Worm (Caenorhabditis elegans) whole organism, late embryonic: ENCODE measurements around the gene fbn-1.

ENCODE experiments used
- C08G9.2 ChIP-seq: sonication (generic microtip); optimal IDR thresholded peaks from 2 replicates; lab custom pipeline; 2016; ENCODE audit warnings: mild to moderate bottlenecking, missing genetic modification characterization, moderate library complexity, missing compliant biosample characterization
- F13H6.1 ChIP-seq: sonication (generic microtip); optimal IDR thresholded peaks from 2 replicates; lab custom pipeline; 2016; ENCODE audit warnings: missing genetic modification characterization, missing compliant biosample characterization
- K02D7.2 ChIP-seq: sonication (generic microtip); optimal IDR thresholded peaks from 2 replicates; lab custom pipeline; 2017; ENCODE audit warnings: mild to moderate bottlenecking, missing genetic modification characterization, missing compliant biosample characterization
- K09A11.1 ChIP-seq: sonication (generic microtip); optimal IDR thresholded peaks from 2 replicates; lab custom pipeline; 2017; ENCODE audit warnings: antibody characterized with exemption, mild to moderate bottlenecking, missing genetic modification characterization, missing compliant biosample characterization; ENCODE audit not compliant: insufficient read depth
- ahr-1 ChIP-seq: sonication (generic microtip); optimal IDR thresholded peaks from 2 replicates; lab custom pipeline; 2016; ENCODE audit warnings: missing genetic modification characterization, missing compliant biosample characterization
- ama-1 ChIP-seq: fragments of 150-350 bp; optimal IDR thresholded peaks from 2 replicates; lab custom pipeline; 2014
- ceh-14 ChIP-seq: sonication (generic microtip); optimal IDR thresholded peaks from 2 replicates; lab custom pipeline; 2016; ENCODE audit warnings: missing genotype, missing genetic modification characterization, missing compliant biosample characterization
- ceh-18 ChIP-seq: sonication (generic microtip); optimal IDR thresholded peaks from 2 replicates; lab custom pipeline; 2016; ENCODE audit warnings: missing genetic modification characterization, missing compliant biosample characterization
- ceh-19 ChIP-seq: fragments of 200-800 bp; sonication (Bioruptor generic); optimal IDR thresholded peaks from 2 replicates; lab custom pipeline; 2018; ENCODE audit warnings: mild to moderate bottlenecking, missing genetic modification characterization, missing compliant biosample characterization
- ceh-22 ChIP-seq: sonication (generic microtip); optimal IDR thresholded peaks from 2 replicates; lab custom pipeline; 2017; ENCODE audit warnings: missing biosample characterization, missing genetic modification characterization
- ceh-30 ChIP-seq: fragments of 150-350 bp; optimal IDR thresholded peaks from 2 replicates; lab custom pipeline; 2014; ENCODE audit warnings: missing biosample characterization, missing genetic modification characterization
- ceh-48 ChIP-seq: sonication (generic microtip); optimal IDR thresholded peaks from 2 replicates; lab custom pipeline; 2016; ENCODE audit warnings: missing genetic modification characterization, inconsistent platforms, missing compliant biosample characterization
- che-1 ChIP-seq: sonication (generic microtip); optimal IDR thresholded peaks from 2 replicates; lab custom pipeline; 2016; ENCODE audit warnings: mild to moderate bottlenecking, missing genetic modification characterization, missing compliant biosample characterization
- dmd-4 ChIP-seq: sonication (generic microtip); optimal IDR thresholded peaks from 2 replicates; lab custom pipeline; 2016; ENCODE audit warnings: borderline replicate concordance, missing genetic modification characterization, missing compliant biosample characterization
- dve-1 ChIP-seq: sonication (generic microtip); optimal IDR thresholded peaks from 2 replicates; lab custom pipeline; 2017; ENCODE audit warnings: antibody characterized with exemption, mild to moderate bottlenecking, missing genetic modification characterization, missing compliant biosample characterization
- elt-2 ChIP-seq: sonication (generic microtip); optimal IDR thresholded peaks from 2 replicates; lab custom pipeline; 2016; ENCODE audit warnings: missing genetic modification reagents, missing genetic modification characterization, missing compliant biosample characterization
- elt-4 ChIP-seq: sonication (generic microtip); optimal IDR thresholded peaks from 2 replicates; lab custom pipeline; 2016; ENCODE audit warnings: missing genetic modification characterization, missing compliant biosample characterization
- fax-1 ChIP-seq: sonication (generic microtip); optimal IDR thresholded peaks from 2 replicates; lab custom pipeline; 2016; ENCODE audit warnings: missing genotype, missing genetic modification characterization, missing compliant biosample characterization
- fkh-10 ChIP-seq: fragments of 150-350 bp; optimal IDR thresholded peaks from 2 replicates; lab custom pipeline; 2014; ENCODE audit warnings: missing biosample characterization, missing genetic modification reagents, missing genetic modification characterization
- hlh-13 ChIP-seq: fragments of 200-800 bp; sonication (Bioruptor generic); optimal IDR thresholded peaks from 2 replicates; lab custom pipeline; 2018; ENCODE audit warnings: mild to moderate bottlenecking, missing genetic modification characterization, missing compliant biosample characterization
- hlh-15 ChIP-seq: sonication (generic microtip); optimal IDR thresholded peaks from 2 replicates; lab custom pipeline; 2016; ENCODE audit warnings: missing genetic modification characterization, missing compliant biosample characterization
- hlh-30 ChIP-seq: sonication (generic microtip); optimal IDR thresholded peaks from 2 replicates; lab custom pipeline; 2017; ENCODE audit warnings: antibody characterized with exemption, missing genetic modification characterization, missing compliant biosample characterization; ENCODE audit not compliant: insufficient read depth
- hlh-8 ChIP-seq: sonication (generic microtip); optimal IDR thresholded peaks from 2 replicates; lab custom pipeline; 2016; ENCODE audit warnings: missing genotype, missing genetic modification characterization, missing compliant biosample characterization
- lin-11 ChIP-seq: fragments of 200-800 bp; sonication (Bioruptor generic); optimal IDR thresholded peaks from 2 replicates; lab custom pipeline; 2018; ENCODE audit warnings: mild to moderate bottlenecking, missing genetic modification characterization, missing compliant biosample characterization
- mec-3 ChIP-seq: sonication (generic microtip); optimal IDR thresholded peaks from 2 replicates; lab custom pipeline; 2016; ENCODE audit warnings: borderline replicate concordance, missing genetic modification characterization, missing compliant biosample characterization
- nfya-1 ChIP-seq: sonication (generic microtip); optimal IDR thresholded peaks from 2 replicates; lab custom pipeline; 2017; ENCODE audit warnings: missing genetic modification characterization, mild to moderate bottlenecking, missing compliant biosample characterization, antibody characterized with exemption, moderate library complexity
- nhr-11 ChIP-seq: fragments of 150-350 bp; optimal IDR thresholded peaks from 2 replicates; lab custom pipeline; 2014; ENCODE audit warnings: missing biosample characterization, missing genetic modification characterization
- npax-4 ChIP-seq: sonication (generic microtip); optimal IDR thresholded peaks from 2 replicates; lab custom pipeline; 2016; ENCODE audit warnings: missing genetic modification characterization, missing compliant biosample characterization
- odd-2 ChIP-seq: sonication (generic microtip); optimal IDR thresholded peaks from 2 replicates; lab custom pipeline; 2017; ENCODE audit warnings: antibody characterized with exemption, mild to moderate bottlenecking, missing genetic modification characterization, missing compliant biosample characterization
- pat-9 ChIP-seq: fragments of 200-800 bp; sonication (Bioruptor generic); optimal IDR thresholded peaks from 2 replicates; lab custom pipeline; 2018; ENCODE audit warnings: mild to moderate bottlenecking, missing genetic modification characterization, moderate library complexity, missing compliant biosample characterization
- pha-2 ChIP-seq: sonication (generic microtip); optimal IDR thresholded peaks from 2 replicates; lab custom pipeline; 2017; ENCODE audit warnings: mild to moderate bottlenecking, missing genetic modification characterization, missing compliant biosample characterization
- pha-4 ChIP-seq: fragments of 150-350 bp; optimal IDR thresholded peaks from 2 replicates; lab custom pipeline; 2018; ENCODE audit warnings: missing biosample characterization, missing genetic modification reagents, missing genetic modification characterization
- pros-1 ChIP-seq: fragments of 150-350 bp; optimal IDR thresholded peaks from 2 replicates; lab custom pipeline; 2014; ENCODE audit warnings: missing biosample characterization, missing genetic modification reagents, missing genetic modification characterization
- rnt-1 ChIP-seq: sonication (generic microtip); optimal IDR thresholded peaks from 2 replicates; lab custom pipeline; 2016; ENCODE audit warnings: missing genetic modification characterization, missing compliant biosample characterization
- sdc-2 ChIP-seq: sonication (generic microtip); optimal IDR thresholded peaks from 2 replicates; lab custom pipeline; 2016; ENCODE audit warnings: missing genotype, missing genetic modification characterization, missing compliant biosample characterization
- sox-2 ChIP-seq: fragments of 200-800 bp; sonication (Bioruptor generic); IDR thresholded peaks from 2 replicates; pipeline ENCODE4 v1.3.6; 2022; ENCODE audit warnings: missing genetic modification reagents, missing genetic modification characterization, missing compliant biosample characterization
- sox-4 ChIP-seq: sonication (generic microtip); optimal IDR thresholded peaks from 2 replicates; lab custom pipeline; 2017; ENCODE audit warnings: mild to moderate bottlenecking, missing genetic modification characterization, inconsistent platforms, missing compliant biosample characterization
- tbx-2 ChIP-seq: sonication (generic microtip); optimal IDR thresholded peaks from 2 replicates; lab custom pipeline; 2016; ENCODE audit warnings: missing genetic modification characterization, missing compliant biosample characterization
- tbx-7 ChIP-seq: sonication (generic microtip); optimal IDR thresholded peaks from 2 replicates; lab custom pipeline; 2016; ENCODE audit warnings: missing genotype, missing genetic modification characterization, missing compliant biosample characterization
- ttx-3 ChIP-seq: sonication (generic microtip); optimal IDR thresholded peaks from 2 replicates; lab custom pipeline; 2016; ENCODE audit warnings: missing genetic modification reagents, missing genetic modification characterization, missing compliant biosample characterization
- unc-42 ChIP-seq: sonication (generic microtip); optimal IDR thresholded peaks from 2 replicates; lab custom pipeline; 2016; ENCODE audit warnings: missing genotype, missing genetic modification characterization, missing compliant biosample characterization
- unc-55 ChIP-seq: sonication (generic microtip); optimal IDR thresholded peaks from 2 replicates; lab custom pipeline; 2017; ENCODE audit warnings: missing biosample characterization, missing genetic modification reagents, missing genetic modification characterization
- zip-5 ChIP-seq: sonication (generic microtip); optimal IDR thresholded peaks from 2 replicates; lab custom pipeline; 2016; ENCODE audit warnings: missing genetic modification characterization, missing compliant biosample characterization

Gene fbn-1

DNA sequence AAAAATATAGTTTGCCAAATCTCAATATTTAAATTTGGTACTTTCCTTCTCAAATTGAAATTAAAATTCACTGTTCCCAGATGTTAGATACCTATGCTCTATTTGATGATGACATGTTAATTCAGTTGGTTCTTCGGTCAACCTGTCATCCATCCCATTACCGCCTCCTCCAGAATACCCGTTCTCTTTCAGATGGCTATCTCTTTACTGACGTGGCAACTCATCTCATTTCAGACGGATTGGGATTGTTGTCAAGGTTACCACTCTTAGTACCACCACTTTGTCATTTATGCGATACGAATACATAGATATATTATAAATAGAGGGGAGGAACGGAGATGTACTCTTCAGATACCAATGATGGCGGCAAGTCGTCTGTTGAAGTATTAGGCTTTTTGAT, 3.8 kb upstream of the fbn-1 start:
- TF ChIP-seq zip-5: no peak
- no peak for TF ChIP-seq hlh-8 (tag; lab: Kevin White, UChicago)
- TF ChIP-seq mec-3 (tag; lab: Kevin White, UChicago): no peak
- TF ChIP-seq pros-1 (tag; lab: Kevin White, UChicago): no peak
- TF ChIP-seq ceh-30 (tag; lab: Kevin White, UChicago): no peak
- TF ChIP-seq unc-42: no peak
- TF ChIP-seq dve-1 (tag; lab: Kevin White, UChicago): no peak
- TF ChIP-seq F13H6.1 (tag; lab: Kevin White, UChicago): no peak
- TF ChIP-seq hlh-30 (tag; lab: Kevin White, UChicago): no peak
- TF ChIP-seq tbx-7 (tag; lab: Kevin White, UChicago): no peak
- TF ChIP-seq fax-1 (tag; lab: Kevin White, UChicago): no peak
- TF ChIP-seq hlh-15 (tag; lab: Kevin White, UChicago): no peak
- no peak for TF ChIP-seq elt-2 (tag; lab: Kevin White, UChicago)
- no peak for TF ChIP-seq npax-4 (tag; lab: Kevin White, UChicago)
- no peak for TF ChIP-seq nfya-1 (tag; lab: Kevin White, UChicago)

DNA sequence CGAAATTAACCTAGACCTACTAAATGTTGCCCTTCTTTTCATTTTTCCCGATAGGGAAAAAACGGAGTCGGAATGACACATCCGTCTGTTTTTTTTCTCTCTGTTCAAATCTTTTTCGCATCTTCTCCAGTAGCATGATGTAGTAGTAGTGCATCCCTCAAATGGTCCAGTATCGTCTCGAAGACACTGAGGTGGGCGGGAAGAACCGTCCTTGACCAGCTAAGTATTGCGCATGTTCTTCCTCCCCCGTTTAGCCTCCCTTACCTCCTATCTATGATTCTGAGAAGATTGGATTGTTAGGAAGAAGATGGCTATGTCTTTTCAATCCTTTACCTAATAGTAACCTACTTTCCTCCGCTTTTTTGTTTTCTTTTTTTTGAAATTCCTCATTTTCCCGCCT, 2.3 kb upstream of the fbn-1 start:
- no peak for TF ChIP-seq rnt-1
- no peak for TF ChIP-seq lin-11 (tag; lab: Kevin White, UChicago)
- no peak for TF ChIP-seq ahr-1 (tag; lab: Kevin White, UChicago)
- TF ChIP-seq sox-2 (GFP tag; lab: Robert Waterston, UW): no peak
- no peak for TF ChIP-seq ceh-48
- TF ChIP-seq tbx-2 (tag; lab: Kevin White, UChicago): no peak
- TF ChIP-seq tbx-7 (tag; lab: Kevin White, UChicago): no peak
- no peak for TF ChIP-seq hlh-8 (tag; lab: Kevin White, UChicago)
- no peak for TF ChIP-seq pha-2 (tag; lab: Kevin White, UChicago)
- no peak for TF ChIP-seq pha-4 (tag; lab: Kevin White, UChicago)
- no peak for TF ChIP-seq ttx-3 (tag; lab: Kevin White, UChicago)
- TF ChIP-seq hlh-13 (GFP tag; lab: Kevin White, UChicago): no peak
- no peak for TF ChIP-seq ceh-19
- no peak for TF ChIP-seq dmd-4 (tag; lab: Kevin White, UChicago)
- TF ChIP-seq unc-42: no peak
- TF ChIP-seq zip-5: no peak

DNA sequence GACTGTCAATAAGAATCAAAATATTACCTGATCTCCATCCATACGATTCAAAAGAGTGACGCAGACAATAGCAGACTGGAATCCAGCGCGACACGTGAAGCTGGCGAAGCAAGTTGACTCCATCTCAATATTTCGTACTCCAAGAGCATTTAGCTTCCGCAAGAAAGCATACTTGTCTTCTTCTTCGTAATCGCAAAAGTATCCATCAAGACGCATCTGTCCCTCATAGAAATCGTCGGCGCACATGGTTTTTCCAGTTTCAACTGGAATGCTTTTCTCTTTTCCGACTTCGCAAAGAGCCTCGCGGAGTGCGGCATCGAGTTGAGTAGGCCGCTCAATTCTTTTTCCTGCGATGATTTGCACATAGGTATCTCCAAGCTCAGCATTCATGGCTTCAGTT, 16.2 kb downstream of the fbn-1 start:
- TF ChIP-seq sox-4 (no peak), fax-1 (tag; lab: Kevin White, UChicago) (no peak), dmd-4 (tag; lab: Kevin White, UChicago) (no peak), nfya-1 (tag; lab: Kevin White, UChicago) (no peak), odd-2 (tag; lab: Kevin White, UChicago) (no peak), ceh-22 (tag; lab: Kevin White, UChicago) (no peak), sox-2 (GFP tag; lab: Robert Waterston, UW) (no peak), dve-1 (tag; lab: Kevin White, UChicago) (no peak), ahr-1 (tag; lab: Kevin White, UChicago) (no peak), C08G9.2 (no peak), unc-42 (no peak), npax-4 (tag; lab: Kevin White, UChicago) (no peak), ceh-18 (no peak), ceh-48 (no peak), hlh-13 (GFP tag; lab: Kevin White, UChicago) (no peak), unc-55 (GFP tag; lab: Kevin White, UChicago) (no peak), rnt-1 (no peak), hlh-30 (tag; lab: Kevin White, UChicago) (no peak), che-1 (tag; lab: Kevin White, UChicago) (no peak)
- TF ChIP-seq, all 69 proteins: peak for 0

ce11 chrIII:7642015-7642414, 16.8 kb downstream of the fbn-1 start:
- TF ChIP-seq pat-9 (tag; lab: Kevin White, UChicago) (peak; percentile 27), hlh-8 (tag; lab: Kevin White, UChicago) (no peak), sox-2 (GFP tag; lab: Robert Waterston, UW) (peak; percentile 43; the same call in 1 of the 2 replicates), rnt-1 (peak; percentile 17), fkh-10 (GFP tag; lab: Kevin White, UChicago) (no peak), ceh-22 (tag; lab: Kevin White, UChicago) (no peak), ceh-14 (tag; lab: Kevin White, UChicago) (no peak), nhr-11 (tag; lab: Kevin White, UChicago) (no peak), F13H6.1 (tag; lab: Kevin White, UChicago) (no peak), pha-4 (tag; lab: Kevin White, UChicago) (no peak), C08G9.2 (no peak), sdc-2 (tag; lab: Kevin White, UChicago) (no peak), elt-4 (no peak), K02D7.2 (no peak), ama-1 (no peak), unc-55 (GFP tag; lab: Kevin White, UChicago) (no peak), mec-3 (tag; lab: Kevin White, UChicago) (no peak), K09A11.1 (tag; lab: Kevin White, UChicago) (no peak), ahr-1 (tag; lab: Kevin White, UChicago) (peak; percentile 47), pros-1 (tag; lab: Kevin White, UChicago) (no peak)
